Worm (Caenorhabditis elegans) whole organism, late embryonic: ENCODE measurements around the gene col-102.

Experiments
- K02D7.2 ChIP-seq: sonication (generic microtip); optimal IDR thresholded peaks from 2 replicates; lab custom pipeline; 2017; ENCODE audit warnings: mild to moderate bottlenecking, missing genetic modification characterization, missing compliant biosample characterization
- ama-1 ChIP-seq: fragments of 150-350 bp; optimal IDR thresholded peaks from 2 replicates; lab custom pipeline; 2014
- ceh-18 ChIP-seq: sonication (generic microtip); optimal IDR thresholded peaks from 2 replicates; lab custom pipeline; 2016; ENCODE audit warnings: missing genetic modification characterization, missing compliant biosample characterization
- ceh-2 ChIP-seq: sonication (generic microtip); optimal IDR thresholded peaks from 2 replicates; lab custom pipeline; 2016; ENCODE audit warnings: missing genotype, missing genetic modification characterization, missing compliant biosample characterization
- ceh-24 ChIP-seq: sonication (generic microtip); optimal IDR thresholded peaks from 2 replicates; lab custom pipeline; 2016; ENCODE audit warnings: mild to moderate bottlenecking, missing genetic modification characterization, missing compliant biosample characterization
- ceh-45 ChIP-seq: fragments of 200-800 bp; sonication (Bioruptor generic); IDR thresholded peaks from 2 replicates; pipeline ENCODE4 v1.3.6; 2022; ENCODE audit warnings: missing genetic modification reagents, missing genetic modification characterization, missing compliant biosample characterization
- ceh-48 ChIP-seq: sonication (generic microtip); optimal IDR thresholded peaks from 2 replicates; lab custom pipeline; 2016; ENCODE audit warnings: missing genetic modification characterization, inconsistent platforms, missing compliant biosample characterization
- ceh-6 ChIP-seq: fragments of 200-800 bp; sonication (Bioruptor generic); optimal IDR thresholded peaks from 2 replicates; lab custom pipeline; 2018; ENCODE audit warnings: mild to moderate bottlenecking, missing genetic modification characterization, missing compliant biosample characterization
- ceh-9 ChIP-seq: sonication (generic microtip); optimal IDR thresholded peaks from 2 replicates; lab custom pipeline; 2016; ENCODE audit warnings: mild to moderate bottlenecking, missing genetic modification characterization, inconsistent platforms, missing compliant biosample characterization
- che-1 ChIP-seq: sonication (generic microtip); optimal IDR thresholded peaks from 2 replicates; lab custom pipeline; 2016; ENCODE audit warnings: mild to moderate bottlenecking, missing genetic modification characterization, missing compliant biosample characterization
- dve-1 ChIP-seq: sonication (generic microtip); optimal IDR thresholded peaks from 2 replicates; lab custom pipeline; 2017; ENCODE audit warnings: antibody characterized with exemption, mild to moderate bottlenecking, missing genetic modification characterization, missing compliant biosample characterization
- elt-4 ChIP-seq: sonication (generic microtip); optimal IDR thresholded peaks from 2 replicates; lab custom pipeline; 2016; ENCODE audit warnings: missing genetic modification characterization, missing compliant biosample characterization
- ets-4 ChIP-seq: sonication (generic microtip); optimal IDR thresholded peaks from 2 replicates; lab custom pipeline; 2016; ENCODE audit warnings: missing genetic modification characterization, missing compliant biosample characterization
- eyg-1 ChIP-seq: sonication (generic microtip); optimal IDR thresholded peaks from 2 replicates; lab custom pipeline; 2016; ENCODE audit warnings: missing genotype, missing genetic modification characterization, missing compliant biosample characterization
- fkh-10 ChIP-seq: fragments of 150-350 bp; optimal IDR thresholded peaks from 2 replicates; lab custom pipeline; 2014; ENCODE audit warnings: missing biosample characterization, missing genetic modification reagents, missing genetic modification characterization
- fkh-6 ChIP-seq: sonication (generic microtip); optimal IDR thresholded peaks from 2 replicates; lab custom pipeline; 2016; ENCODE audit warnings: missing genetic modification characterization, missing compliant biosample characterization
- hlh-15 ChIP-seq: sonication (generic microtip); optimal IDR thresholded peaks from 2 replicates; lab custom pipeline; 2016; ENCODE audit warnings: missing genetic modification characterization, missing compliant biosample characterization
- hlh-6 ChIP-seq: sonication (generic microtip); optimal IDR thresholded peaks from 2 replicates; lab custom pipeline; 2016; ENCODE audit warnings: missing genotype, missing genetic modification characterization, missing compliant biosample characterization
- hlh-8 ChIP-seq: sonication (generic microtip); optimal IDR thresholded peaks from 2 replicates; lab custom pipeline; 2016; ENCODE audit warnings: missing genotype, missing genetic modification characterization, missing compliant biosample characterization
- lim-6 ChIP-seq: sonication (generic microtip); optimal IDR thresholded peaks from 2 replicates; lab custom pipeline; 2016; ENCODE audit warnings: missing genetic modification characterization, missing compliant biosample characterization
- lin-11 ChIP-seq: fragments of 200-800 bp; sonication (Bioruptor generic); optimal IDR thresholded peaks from 2 replicates; lab custom pipeline; 2018; ENCODE audit warnings: mild to moderate bottlenecking, missing genetic modification characterization, missing compliant biosample characterization
- nfya-1 ChIP-seq: sonication (generic microtip); optimal IDR thresholded peaks from 2 replicates; lab custom pipeline; 2017; ENCODE audit warnings: missing genetic modification characterization, mild to moderate bottlenecking, missing compliant biosample characterization, antibody characterized with exemption, moderate library complexity
- nhr-232 ChIP-seq: sonication (generic microtip); optimal IDR thresholded peaks from 2 replicates; lab custom pipeline; 2016; ENCODE audit warnings: missing genetic modification characterization, missing compliant biosample characterization
- pag-3 ChIP-seq: sonication (generic microtip); optimal IDR thresholded peaks from 2 replicates; lab custom pipeline; 2016; ENCODE audit warnings: missing compliant biosample characterization, missing genetic modification characterization, borderline replicate concordance
- pha-2 ChIP-seq: sonication (generic microtip); optimal IDR thresholded peaks from 2 replicates; lab custom pipeline; 2017; ENCODE audit warnings: mild to moderate bottlenecking, missing genetic modification characterization, missing compliant biosample characterization
- pros-1 ChIP-seq: fragments of 150-350 bp; optimal IDR thresholded peaks from 2 replicates; lab custom pipeline; 2014; ENCODE audit warnings: missing biosample characterization, missing genetic modification reagents, missing genetic modification characterization
- rnt-1 ChIP-seq: sonication (generic microtip); optimal IDR thresholded peaks from 2 replicates; lab custom pipeline; 2016; ENCODE audit warnings: missing genetic modification characterization, missing compliant biosample characterization
- sdc-2 ChIP-seq: sonication (generic microtip); optimal IDR thresholded peaks from 2 replicates; lab custom pipeline; 2016; ENCODE audit warnings: missing genotype, missing genetic modification characterization, missing compliant biosample characterization
- sox-2 ChIP-seq: fragments of 200-800 bp; sonication (Bioruptor generic); IDR thresholded peaks from 2 replicates; pipeline ENCODE4 v1.3.6; 2022; ENCODE audit warnings: missing genetic modification reagents, missing genetic modification characterization, missing compliant biosample characterization
- sox-4 ChIP-seq: sonication (generic microtip); optimal IDR thresholded peaks from 2 replicates; lab custom pipeline; 2017; ENCODE audit warnings: mild to moderate bottlenecking, missing genetic modification characterization, inconsistent platforms, missing compliant biosample characterization
- unc-55 ChIP-seq: sonication (generic microtip); optimal IDR thresholded peaks from 2 replicates; lab custom pipeline; 2017; ENCODE audit warnings: missing biosample characterization, missing genetic modification reagents, missing genetic modification characterization
- unc-86 ChIP-seq: sonication (generic microtip); optimal IDR thresholded peaks from 2 replicates; lab custom pipeline; 2016; ENCODE audit warnings: missing genetic modification characterization, missing compliant biosample characterization
- zip-5 ChIP-seq: sonication (generic microtip); optimal IDR thresholded peaks from 2 replicates; lab custom pipeline; 2016; ENCODE audit warnings: missing genetic modification characterization, missing compliant biosample characterization

col-102 gene

ce11 chrIV:604817-605216 lies 573 bp downstream of the col-102 start:
- no peak for TF ChIP-seq ceh-9 (tag; lab: Kevin White, UChicago)
- TF ChIP-seq dve-1 (tag; lab: Kevin White, UChicago) = no peak
- no peak for TF ChIP-seq unc-55
- no peak for TF ChIP-seq lin-11 (tag; lab: Kevin White, UChicago)
- TF ChIP-seq unc-86 = no peak
- no peak for TF ChIP-seq elt-4 (tag; lab: Kevin White, UChicago)
- TF ChIP-seq ets-4 (tag; lab: Kevin White, UChicago) = no peak
- TF ChIP-seq lim-6 (tag; lab: Kevin White, UChicago) = no peak
- TF ChIP-seq sox-4 (tag; lab: Kevin White, UChicago) = no peak
- TF ChIP-seq fkh-6 (tag; lab: Kevin White, UChicago) = no peak
- no peak for TF ChIP-seq zip-5 (tag; lab: Kevin White, UChicago)

- no peak for TF ChIP-seq hlh-15 (tag; lab: Kevin White, UChicago)
- no peak for TF ChIP-seq hlh-8 (tag; lab: Kevin White, UChicago)
- no peak for TF ChIP-seq sdc-2 (tag; lab: Kevin White, UChicago)
- no peak for TF ChIP-seq ceh-6
- TF ChIP-seq hlh-6 (tag; lab: Kevin White, UChicago) = no peak
Observed at ce11 chrIV:605431-605830, 1.2 kb downstream of the col-102 start.

- TF ChIP-seq fkh-6 (tag; lab: Kevin White, UChicago) = no peak
- TF ChIP-seq ceh-2 = no peak
Observed at ce11 chrIV:606055-606454, 1.8 kb downstream of the col-102 start, which contains the start of gene inx-18. Gene inx-18 (plus strand): TSS chrIV:606355.

- TF ChIP-seq nfya-1 (tag; lab: Kevin White, UChicago) = peak; percentile 41
- TF ChIP-seq ceh-45 = no peak
- peak; percentile 22 for TF ChIP-seq rnt-1 (tag; lab: Kevin White, UChicago)
- TF ChIP-seq unc-55 = no peak
- TF ChIP-seq K02D7.2 (tag; lab: Kevin White, UChicago) = no peak
- peak; percentile 74 for TF ChIP-seq ceh-18 (tag; lab: Kevin White, UChicago)
- TF ChIP-seq, all 69 proteins: peak for 3
Observed at ce11 chrIV:607628-608027, 3.4 kb downstream of the col-102 start.

ce11 chrIV:613155-613554 lies 8.9 kb downstream of the col-102 start:
- TF ChIP-seq nhr-232 (tag; lab: Kevin White, UChicago) (no peak), nfya-1 (tag; lab: Kevin White, UChicago) (peak; percentile 97)

- TF ChIP-seq pha-2 (tag; lab: Kevin White, UChicago) (no peak), unc-86 (no peak), fkh-10 (no peak), ama-1 (lab: Kevin White, UChicago) (no peak), pros-1 (tag; lab: Kevin White, UChicago) (no peak), ceh-24 (tag; lab: Kevin White, UChicago) (no peak), ceh-45 (no peak), ceh-2 (no peak), ceh-48 (tag; lab: Kevin White, UChicago) (no peak), rnt-1 (tag; lab: Kevin White, UChicago) (no peak), pag-3 (no peak), che-1 (tag; lab: Kevin White, UChicago) (no peak), sox-2 (no peak), eyg-1 (tag; lab: Kevin White, UChicago) (no peak)
Observed at ce11 chrIV:615244-615643, 11.0 kb downstream of the col-102 start, which contains the start of gene C18H7.1. Gene C18H7.1 (plus strand): TSS chrIV:615544.
